Worm (Caenorhabditis elegans): ENCODE results near the gene Y32F6A.4.

Y32F6A.4 gene

DNA sequence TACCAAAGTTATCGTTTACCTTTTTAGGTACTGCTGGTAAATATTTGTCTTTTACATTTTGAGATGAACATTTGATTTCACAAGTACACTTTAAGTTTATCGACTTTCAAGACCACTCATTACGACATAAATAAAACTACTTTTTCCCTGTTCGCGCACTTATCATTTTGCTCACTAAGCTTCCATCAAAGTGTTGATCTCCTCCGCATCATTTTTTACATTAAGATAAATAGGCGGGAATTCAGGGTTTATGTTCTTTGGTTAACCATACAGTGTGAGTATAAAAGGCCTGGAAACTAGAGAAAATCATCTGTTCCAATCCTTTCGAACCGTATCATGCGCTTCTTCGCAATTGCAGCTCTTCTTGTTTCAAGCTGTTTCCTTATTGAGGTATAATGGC, 51.7 kb downstream of the Y32F6A.4 start, which contains the start of gene pqn-2:
Gene pqn-2, plus strand, starts transcription at position 301 of the 400 bp plus-strand sequence.
- no peak for TF ChIP-seq lin-32 (GFP tag; optimal IDR thresholded peaks at IDR 0.05)
- TF ChIP-seq mab-5 (tag; optimal IDR thresholded peaks at IDR 0.05) = no peak
- TF ChIP-seq cnd-1 (tag; optimal IDR thresholded peaks at IDR 0.05) = no peak
- TF ChIP-seq elt-1 (tag; optimal IDR thresholded peaks at IDR 0.05; ENCODE audit: borderline replicate concordance, insufficient read depth) = no peak
- no peak for TF ChIP-seq blmp-1 (tag; optimal IDR thresholded peaks at IDR 0.05)
- TF ChIP-seq hlh-1 (tag; optimal IDR thresholded peaks at IDR 0.05) = no peak
- no peak for TF ChIP-seq elt-3 (tag; optimal IDR thresholded peaks at IDR 0.05)
- TF ChIP-seq ceh-43 (GFP tag; optimal IDR thresholded peaks at IDR 0.05) = no peak
- no peak for TF ChIP-seq lin-13 (tag; optimal IDR thresholded peaks at IDR 0.05)
- TF ChIP-seq ztf-11 (tag; optimal IDR thresholded peaks at IDR 0.05) = no peak
- TF ChIP-seq ceh-83 (GFP tag; optimal IDR thresholded peaks at IDR 0.05) = no peak
- no peak for TF ChIP-seq unc-39 (tag; optimal IDR thresholded peaks at IDR 0.05)
- no peak for TF ChIP-seq ceh-39 (tag; optimal IDR thresholded peaks at IDR 0.05)
- no peak for TF ChIP-seq nhr-237 (tag; optimal IDR thresholded peaks at IDR 0.05)
- TF ChIP-seq nhr-2 (tag; optimal IDR thresholded peaks at IDR 0.05) = no peak
- TF ChIP-seq unc-120 (tag; optimal IDR thresholded peaks at IDR 0.05; ENCODE audit: poor library complexity, severe bottlenecking) = no peak
- TF ChIP-seq flh-1 (GFP tag; optimal IDR thresholded peaks at IDR 0.05) = no peak
- TF ChIP-seq unc-62 (GFP tag; optimal IDR thresholded peaks at IDR 0.05) = no peak

- TF ChIP-seq ztf-11 (tag; optimal IDR thresholded peaks at IDR 0.05) = no peak
- TF ChIP-seq ceh-43 (GFP tag; optimal IDR thresholded peaks at IDR 0.05) = no peak
Measured at ce11 chrV:10381726-10382125, 52.1 kb downstream of the Y32F6A.4 start, which contains the start of gene abu-1. Gene abu-1 (minus strand): TSS chrV:10381826.

- TF ChIP-seq nhr-76 (tag; optimal IDR thresholded peaks at IDR 0.05) = no peak
- no peak for TF ChIP-seq nhr-28 (tag; optimal IDR thresholded peaks at IDR 0.05)
- TF ChIP-seq drap-1 (GFP tag; optimal IDR thresholded peaks at IDR 0.05) = no peak
- no peak for TF ChIP-seq elt-1 (tag; optimal IDR thresholded peaks at IDR 0.05; ENCODE audit: borderline replicate concordance, insufficient read depth)
- no peak for TF ChIP-seq lin-13 (tag; optimal IDR thresholded peaks at IDR 0.05)
- no peak for TF ChIP-seq snpc-4 (tag; optimal IDR thresholded peaks at IDR 0.05)
- no peak for TF ChIP-seq ces-1 (GFP tag; optimal IDR thresholded peaks at IDR 0.05)
- no peak for TF ChIP-seq M03D4.4 (tag; optimal IDR thresholded peaks at IDR 0.05)
- no peak for TF ChIP-seq ham-2 (GFP tag; optimal IDR thresholded peaks at IDR 0.05)
- no peak for TF ChIP-seq nhr-2 (tag; optimal IDR thresholded peaks at IDR 0.05)
- TF ChIP-seq flh-1 (GFP tag; optimal IDR thresholded peaks at IDR 0.05) = no peak
Measured at ce11 chrV:10379761-10380160, 54.1 kb downstream of the Y32F6A.4 start.

ce11 chrV:10379293-10379692, 54.6 kb downstream of the Y32F6A.4 start, which contains the start of gene AC3.12:
Gene AC3.12 (minus strand): TSS chrV:10379393.
- TF ChIP-seq mab-5 (tag; optimal IDR thresholded peaks at IDR 0.05) (no peak), mep-1 (tag; optimal IDR thresholded peaks at IDR 0.05) (no peak)

Data from whole organism, mixed stage, embryonic.